Fruit fly (Drosophila melanogaster): ENCODE results near the gene Ptp61F.

The Ptp61F gene

dm6 chr3L:1313039-1313766 lies 161.9 kb downstream of the Ptp61F start, which contains the start of the genes sturkopf and Herc4 (continued):
- TF ChIP-seq CG4820 (GFP tag; optimal IDR thresholded peaks at IDR 0.05) = peak; percentile 42
- peak; percentile 68 for TF ChIP-seq CG17385 (GFP tag; optimal IDR thresholded peaks at IDR 0.05)
- TF ChIP-seq CG6254 (GFP tag; optimal IDR thresholded peaks at IDR 0.05) = peak; percentile 7
- TF ChIP-seq Hsf (GFP tag; optimal IDR thresholded peaks at IDR 0.05) = peak; percentile 83
- TF ChIP-seq CG9215 (GFP tag; IDR thresholded peaks at IDR 0.05) = peak; percentile 61; the same call in 1 of the 2 replicates
- peak; percentile 40 for TF ChIP-seq oc (tag; optimal IDR thresholded peaks at IDR 0.05)
- peak; percentile 78 for TF ChIP-seq crc (GFP tag; optimal IDR thresholded peaks at IDR 0.05)
- peak; percentile 65 for TF ChIP-seq stwl (tag; optimal IDR thresholded peaks at IDR 0.05)
- peak; percentile 67 for TF ChIP-seq org-1 (GFP tag; optimal IDR thresholded peaks at IDR 0.05)
- TF ChIP-seq CG12071 (GFP tag; optimal IDR thresholded peaks at IDR 0.05) = no peak
- peak; percentile 85 for TF ChIP-seq pum (GFP tag; optimal IDR thresholded peaks at IDR 0.05)
- TF ChIP-seq TFAM (GFP tag; optimal IDR thresholded peaks at IDR 0.05) = no peak
- peak; percentile 10; the same call in 1 of the 2 replicates for TF ChIP-seq Taf1 (GFP tag; IDR thresholded peaks at IDR 0.05)
- TF ChIP-seq CG7963 (GFP tag; IDR thresholded peaks at IDR 0.05; ENCODE audit: partially characterized antibody) = no peak
- TF ChIP-seq fd102C (GFP tag; optimal IDR thresholded peaks at IDR 0.05) = no peak
- no peak for TF ChIP-seq CG3995 (GFP tag; optimal IDR thresholded peaks at IDR 0.05)
- TF ChIP-seq Drgx (GFP tag; IDR thresholded peaks at IDR 0.05) = 0 out of 2 replicates have a peak, but pooled peaks have one; percentile 27
- 0 out of 2 replicates have a peak, but pooled peaks have one; percentile 5 for TF ChIP-seq sens-2 (GFP tag; IDR thresholded peaks at IDR 0.05)
- peak; percentile 88 for TF ChIP-seq gem (tag; optimal IDR thresholded peaks at IDR 0.05)
- TF ChIP-seq E2f2 (GFP tag; IDR thresholded peaks at IDR 0.05) = peak; percentile 38; the same call in 1 of the 2 replicates
- peak; percentile 78 for TF ChIP-seq CG15514 (GFP tag; optimal IDR thresholded peaks at IDR 0.05)
- peak; percentile 71 for TF ChIP-seq p53 (GFP tag; optimal IDR thresholded peaks at IDR 0.05)
- TF ChIP-seq Dfd (GFP tag; optimal IDR thresholded peaks at IDR 0.05) = peak in 1 of 2 experiments; percentile 9
- TF ChIP-seq CG12744 (GFP tag; optimal IDR thresholded peaks at IDR 0.05) = peak; percentile 23
- 0 out of 2 replicates have a peak, but pooled peaks have one; percentile 24 for TF ChIP-seq CG14667 (GFP tag; IDR thresholded peaks at IDR 0.05)
- no peak for TF ChIP-seq CG34224 (GFP tag; IDR thresholded peaks at IDR 0.05; ENCODE audit: partially characterized antibody)
- peak; percentile 98 for TF ChIP-seq trem (tag; optimal IDR thresholded peaks at IDR 0.05)
- no peak for TF ChIP-seq Jarid2 (GFP tag; optimal IDR thresholded peaks at IDR 0.05)
- peak; percentile 36 for TF ChIP-seq run (tag; optimal IDR thresholded peaks at IDR 0.05)
- no peak for TF ChIP-seq tup (GFP tag; optimal IDR thresholded peaks at IDR 0.05)
- no peak for TF ChIP-seq btn (GFP tag; optimal IDR thresholded peaks at IDR 0.05)
- TF ChIP-seq luna (GFP tag; optimal IDR thresholded peaks at IDR 0.05) = peak; percentile 81
- TF ChIP-seq NFAT (GFP tag; IDR thresholded peaks at IDR 0.05) = peak; percentile 77
- no peak for TF ChIP-seq D19A (tag; optimal IDR thresholded peaks at IDR 0.05)
- TF ChIP-seq ATbp (GFP tag; optimal IDR thresholded peaks at IDR 0.05) = peak; percentile 48
- no peak for TF ChIP-seq CG17912 (GFP tag; optimal IDR thresholded peaks at IDR 0.05)
- TF ChIP-seq eve (GFP tag; optimal IDR thresholded peaks at IDR 0.05) = no peak
- TF ChIP-seq CG31365 (tag; optimal IDR thresholded peaks at IDR 0.05) = no peak
- no peak for TF ChIP-seq dan (GFP tag; IDR thresholded peaks at IDR 0.05)
- peak; percentile 61 for TF ChIP-seq cato (GFP tag; optimal IDR thresholded peaks at IDR 0.05; ENCODE audit: borderline replicate concordance)
- TF ChIP-seq CG6683 (GFP tag; optimal IDR thresholded peaks at IDR 0.05) = no peak
- peak; percentile 7 for TF ChIP-seq CG34376 (GFP tag; optimal IDR thresholded peaks at IDR 0.05)
- TF ChIP-seq wek (GFP tag; optimal IDR thresholded peaks at IDR 0.05) = peak; percentile 3
- peak; percentile 50; the same call in 1 of the 3 replicates for TF ChIP-seq Dbx (GFP tag; IDR thresholded peaks at IDR 0.05)
- TF ChIP-seq CG7745 (tag; optimal IDR thresholded peaks at IDR 0.05) = no peak
- peak; percentile 60 to 87 for TF ChIP-seq Pdp1 (GFP tag; optimal IDR thresholded peaks at IDR 0.05)
- TF ChIP-seq CG5953 (GFP tag; IDR thresholded peaks at IDR 0.05) = no peak
- peak; percentile 12; the same call in 1 of the 2 replicates for TF ChIP-seq cas (GFP tag; IDR thresholded peaks at IDR 0.05)
- no peak for TF ChIP-seq otp (GFP tag; IDR thresholded peaks at IDR 0.05)

Data from whole organism, embryonic.